Worm (Caenorhabditis elegans): ENCODE data around the gene srbc-66.
A peak's percentile ranks its signal among the peaks of the same experiment; 100 is the strongest.

srbc-66 gene

DNA sequence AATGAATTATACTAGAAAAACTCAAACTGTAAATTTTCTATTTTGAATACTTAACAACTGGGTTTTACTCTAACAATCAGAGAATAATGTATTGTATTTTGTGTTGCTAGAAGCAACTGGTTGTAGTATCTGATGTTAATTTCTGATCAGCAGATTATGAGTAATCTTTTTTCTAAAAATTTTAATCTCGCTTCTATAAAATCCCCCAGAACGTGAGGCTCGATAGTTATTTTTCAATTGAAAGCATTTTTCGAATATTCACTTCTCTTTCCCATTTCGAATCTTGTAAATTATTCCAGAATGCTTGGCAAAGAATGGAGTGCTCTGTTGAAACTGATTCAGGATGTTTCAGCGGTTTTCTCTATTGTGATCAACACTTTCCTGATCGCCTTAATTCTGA is 12.6 kb upstream of the srbc-66 start, which contains the start of gene str-227:
Gene str-227, plus strand, starts transcription at position 301 of the 400 bp plus-strand sequence.
- TF ChIP-seq aly-2 (tag; optimal IDR thresholded peaks at IDR 0.05) (no peak), mdl-1 (tag; optimal IDR thresholded peaks at IDR 0.05) (no peak), nhr-43 (tag; optimal IDR thresholded peaks at IDR 0.05; ENCODE audit: poor library complexity, severe bottlenecking) (no peak), nhr-77 (tag; optimal IDR thresholded peaks at IDR 0.05) (no peak), elt-1 (tag; optimal IDR thresholded peaks at IDR 0.05) (no peak), egl-27 (tag; optimal IDR thresholded peaks at IDR 0.05) (no peak), hmg-11 (tag; optimal IDR thresholded peaks at IDR 0.05) (no peak), eor-1 (tag; optimal IDR thresholded peaks at IDR 0.05) (no peak), sea-2 (GFP tag; optimal IDR thresholded peaks at IDR 0.05) (no peak), ceh-82 (tag; optimal IDR thresholded peaks at IDR 0.05) (no peak), pqm-1 (tag; optimal IDR thresholded peaks at IDR 0.05) (no peak)

DNA sequence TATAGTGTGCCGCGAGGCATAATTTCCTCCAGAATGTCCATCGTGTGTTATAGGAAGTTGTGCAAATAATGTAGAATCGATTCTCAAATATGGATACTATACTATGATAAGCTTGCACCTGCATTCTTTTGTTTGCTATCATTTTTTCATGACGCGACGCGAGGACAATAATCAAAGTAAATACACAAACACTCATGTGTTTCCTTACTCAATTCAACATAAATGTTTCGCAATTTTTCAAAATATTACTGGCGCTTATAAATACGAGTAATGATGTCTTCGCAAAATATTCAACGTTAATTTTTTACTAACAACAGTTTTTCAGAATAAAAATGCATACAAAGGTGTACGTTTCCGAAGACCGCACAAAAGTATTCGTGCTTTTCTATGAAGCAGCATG is 7.2 kb upstream of the srbc-66 start, which contains the start of gene irg-1:
Gene irg-1, plus strand, starts transcription at position 326 of the 400 bp plus-strand sequence.
- no peak for TF ChIP-seq lin-39 (tag; optimal IDR thresholded peaks at IDR 0.05)
- TF ChIP-seq skn-1 (tag; optimal IDR thresholded peaks at IDR 0.05): no peak
- peak; percentile 37 for TF ChIP-seq pqm-1 (tag; optimal IDR thresholded peaks at IDR 0.05)
- no peak for TF ChIP-seq fos-1 (tag; optimal IDR thresholded peaks at IDR 0.05)
- no peak for TF ChIP-seq unc-62 (GFP tag; optimal IDR thresholded peaks at IDR 0.05)
- TF ChIP-seq R02D3.7 (tag; optimal IDR thresholded peaks at IDR 0.05): no peak

DNA sequence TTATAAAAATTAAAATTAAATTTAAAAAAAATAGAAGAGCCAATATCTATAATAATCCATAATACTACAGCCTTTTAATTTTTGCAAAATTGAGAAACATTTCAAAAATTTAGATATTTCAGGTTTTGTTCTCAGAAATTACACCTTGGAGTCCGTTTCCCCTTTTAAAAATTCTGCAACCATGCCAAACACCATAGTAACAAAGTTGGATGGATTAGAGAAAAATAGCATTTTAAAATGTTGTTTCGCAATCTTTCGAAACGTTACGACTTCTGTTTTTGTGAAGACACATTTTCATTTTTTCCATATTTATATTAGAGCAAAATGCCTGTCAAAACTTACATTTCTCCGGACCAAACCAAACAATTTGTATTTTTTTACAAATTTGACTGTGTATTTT is 5.5 kb upstream of the srbc-66 start, which contains the start of gene T24A6.7:
Gene T24A6.7, plus strand, starts transcription at position 301 of the 400 bp plus-strand sequence.
- TF ChIP-seq nhr-76 (tag; optimal IDR thresholded peaks at IDR 0.05) (no peak), mml-1 (tag; optimal IDR thresholded peaks at IDR 0.05) (no peak), elt-3 (tag; optimal IDR thresholded peaks at IDR 0.05) (no peak), fkh-2 (tag; optimal IDR thresholded peaks at IDR 0.05) (no peak), daf-12 (tag; optimal IDR thresholded peaks at IDR 0.05) (no peak), sea-2 (GFP tag; optimal IDR thresholded peaks at IDR 0.05) (no peak), nhr-12 (tag; optimal IDR thresholded peaks at IDR 0.05) (no peak), hmg-11 (tag; optimal IDR thresholded peaks at IDR 0.05) (no peak), ceh-82 (tag; optimal IDR thresholded peaks at IDR 0.05) (no peak), ceh-16 (tag; optimal IDR thresholded peaks at IDR 0.05) (no peak), tbx-2 (tag; optimal IDR thresholded peaks at IDR 0.05) (no peak), aly-2 (tag; optimal IDR thresholded peaks at IDR 0.05) (no peak), nhr-43 (tag; optimal IDR thresholded peaks at IDR 0.05; ENCODE audit: poor library complexity, severe bottlenecking) (no peak), nhr-67 (tag; optimal IDR thresholded peaks at IDR 0.05) (no peak), lin-15B (tag; optimal IDR thresholded peaks at IDR 0.05) (no peak)

DNA sequence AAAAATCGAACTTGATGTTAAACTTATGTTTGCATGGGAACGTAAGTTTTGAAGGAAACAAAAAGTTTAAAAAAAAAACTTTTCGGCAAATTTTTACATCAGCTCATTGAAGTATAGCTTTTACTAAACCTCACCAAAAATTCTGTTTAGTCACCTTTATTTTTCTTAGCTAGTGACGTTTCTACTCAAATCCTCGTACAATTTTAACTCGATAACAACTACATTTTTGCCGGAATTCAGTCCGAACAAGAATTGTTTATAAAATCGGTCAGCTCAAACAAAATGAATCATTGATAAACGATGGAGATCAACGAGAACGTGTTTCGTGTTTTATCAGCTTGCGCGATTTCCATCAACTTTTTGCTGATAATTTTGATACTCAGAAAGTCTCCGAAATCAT is 3.6 kb upstream of the srbc-66 start, which contains the start of gene str-260:
Gene str-260, plus strand, starts transcription at position 301 of the 400 bp plus-strand sequence.
- TF ChIP-seq ZK546.5 (tag; optimal IDR thresholded peaks at IDR 0.05): no peak
- TF ChIP-seq ztf-11 (tag; optimal IDR thresholded peaks at IDR 0.05): no peak
- TF ChIP-seq ama-1 (optimal IDR thresholded peaks at IDR 0.05): no peak
- no peak for TF ChIP-seq nhr-67 (tag; optimal IDR thresholded peaks at IDR 0.05)
- TF ChIP-seq nhr-12 (tag; optimal IDR thresholded peaks at IDR 0.05): no peak
- TF ChIP-seq fos-1 (tag; optimal IDR thresholded peaks at IDR 0.05): no peak
- no peak for TF ChIP-seq nhr-25 (tag; optimal IDR thresholded peaks at IDR 0.05)
- TF ChIP-seq fkh-10 (GFP tag; optimal IDR thresholded peaks at IDR 0.05): no peak
- TF ChIP-seq elt-2 (tag; optimal IDR thresholded peaks at IDR 0.05): no peak
- no peak for TF ChIP-seq snpc-4 (tag; optimal IDR thresholded peaks at IDR 0.05)

DNA sequence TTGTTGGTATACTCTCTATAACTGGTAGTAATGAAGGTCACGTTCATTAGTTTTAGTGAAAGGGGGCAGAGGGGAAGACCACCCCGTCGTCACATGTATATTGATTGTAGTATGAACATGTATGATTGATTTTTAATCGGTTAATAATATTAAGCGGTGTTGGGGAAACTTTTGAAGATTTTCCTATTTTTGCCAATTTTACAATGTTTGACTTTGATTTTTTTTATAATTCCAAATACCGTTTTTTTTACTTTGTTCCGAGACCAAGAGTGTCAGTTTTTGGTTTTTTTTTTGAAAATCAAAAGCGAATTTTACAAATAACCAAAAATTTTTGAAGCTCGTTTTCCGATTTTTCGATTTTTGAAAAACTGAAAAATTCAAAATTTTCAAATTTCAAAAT is 4.8 kb downstream of the srbc-66 start, which contains the start of gene nhr-221:
Gene nhr-221, minus strand, starts transcription at position 101 of the 400 bp plus-strand sequence.
- no peak for TF ChIP-seq nhr-25 (tag; optimal IDR thresholded peaks at IDR 0.05)
- no peak for TF ChIP-seq ceh-28 (tag; optimal IDR thresholded peaks at IDR 0.05)
- TF ChIP-seq lsy-12 (tag; optimal IDR thresholded peaks at IDR 0.05): no peak
- no peak for TF ChIP-seq aly-2 (tag; optimal IDR thresholded peaks at IDR 0.05)
- no peak for TF ChIP-seq ztf-11 (tag; optimal IDR thresholded peaks at IDR 0.05)
- TF ChIP-seq egl-5 (tag; optimal IDR thresholded peaks at IDR 0.05): no peak
- no peak for TF ChIP-seq lin-39 (tag; optimal IDR thresholded peaks at IDR 0.05)
- no peak for TF ChIP-seq unc-39 (tag; optimal IDR thresholded peaks at IDR 0.05)
- TF ChIP-seq nhr-237 (tag; optimal IDR thresholded peaks at IDR 0.05): no peak
- TF ChIP-seq egl-27 (tag; optimal IDR thresholded peaks at IDR 0.05): no peak
- TF ChIP-seq nhr-77 (tag; optimal IDR thresholded peaks at IDR 0.05): no peak

Measured in whole organism, L3 larva.